Fruit fly (Drosophila melanogaster) whole organism, prepupa: ENCODE data around the gene CG31883.

Experiments
- Blimp-1 ChIP-seq: fragments of 200-800 bp; sonication (Bioruptor generic); optimal IDR thresholded peaks from 3 replicates; lab custom pipeline; 2017; ENCODE audit warnings: missing biosample characterization, missing genetic modification characterization, mild to moderate bottlenecking, moderate library complexity, missing genetic modification reagents
- CG6792 ChIP-seq: fragments of 200-800 bp; sonication (Bioruptor generic); optimal IDR thresholded peaks from 3 replicates; lab custom pipeline; 2016; ENCODE audit warnings: missing biosample characterization, missing genetic modification characterization
- CG6854 ChIP-seq: fragments of 200-800 bp; sonication (Bioruptor generic); optimal IDR thresholded peaks from 2 replicates; lab custom pipeline; 2017; ENCODE audit warnings: missing biosample characterization, mild to moderate bottlenecking, missing genetic modification characterization
- CG9139 ChIP-seq: fragments of 200-800 bp; sonication (Bioruptor generic); optimal IDR thresholded peaks from 3 replicates; lab custom pipeline; 2017; ENCODE audit warnings: missing biosample characterization, mild to moderate bottlenecking, missing genetic modification characterization
- Ets96B ChIP-seq: fragments of 200-800 bp; optimal IDR thresholded peaks from 2 replicates; lab custom pipeline; 2019; ENCODE audit warnings: missing biosample characterization, mild to moderate bottlenecking, missing genetic modification characterization, moderate library complexity
- Gug ChIP-seq: fragments of 200-800 bp; sonication (Bioruptor generic); IDR thresholded peaks from 2 replicates; pipeline ENCODE4 v1.3.6; 2022; ENCODE audit warnings: missing biosample characterization, missing genetic modification characterization
- Lpt ChIP-seq: fragments of 200-800 bp; sonication (Bioruptor generic); optimal IDR thresholded peaks from 3 replicates; lab custom pipeline; 2016; ENCODE audit warnings: missing biosample characterization, missing genetic modification characterization
- OdsH ChIP-seq: fragments of 200-800 bp; sonication (Bioruptor generic); optimal IDR thresholded peaks from 3 replicates; lab custom pipeline; 2016; ENCODE audit warnings: missing biosample characterization, missing genetic modification characterization
- Smox ChIP-seq: fragments of 200-800 bp; sonication (Bioruptor generic); optimal IDR thresholded peaks from 3 replicates; lab custom pipeline; 2016; ENCODE audit warnings: missing biosample characterization, missing genetic modification characterization
- fkh ChIP-seq: fragments of 200-800 bp; sonication (Bioruptor generic); optimal IDR thresholded peaks from 3 replicates; lab custom pipeline; 2017; ENCODE audit warnings: missing biosample characterization, mild to moderate bottlenecking, missing genetic modification characterization, moderate library complexity
- salr ChIP-seq, 2 experiments: fragments of 200-800 bp; sonication (Bioruptor generic); optimal IDR thresholded peaks; 3 replicates each; lab custom pipeline; 2016 to 2018; ENCODE audit warnings: missing biosample characterization in 2 of 2, missing genetic modification characterization in 2 of 2, mild to moderate bottlenecking in 1 of 2
- spab ChIP-seq: fragments of 200-800 bp; sonication (Bioruptor generic); optimal IDR thresholded peaks from 2 replicates; lab custom pipeline; 2017; ENCODE audit warnings: missing biosample characterization, mild to moderate bottlenecking, missing genetic modification characterization, missing genetic modification reagents
- svp ChIP-seq: fragments of 200-800 bp; sonication (Bioruptor generic); peaks from one replicate; lab custom pipeline; 2016; ENCODE audit warnings: missing biosample characterization, missing genetic modification characterization

- TF ChIP-seq CG6854 (no peak), OdsH (GFP tag; lab: Kevin White, UChicago) (no peak), Gug (no peak), Smox (GFP tag; lab: Kevin White, UChicago) (no peak), CG6792 (GFP tag; lab: Kevin White, UChicago) (no peak), Lpt (GFP tag; lab: Kevin White, UChicago) (no peak), fkh (GFP tag; lab: Kevin White, UChicago) (no peak), svp (GFP tag; lab: Kevin White, UChicago) (no peak), spab (GFP tag; lab: Kevin White, UChicago) (no peak), Blimp-1 (GFP tag; lab: Kevin White, UChicago) (no peak), CG9139 (GFP tag; lab: Kevin White, UChicago) (no peak), salr (GFP tag; optimal IDR thresholded peaks at IDR 0.05; lab: Kevin White, UChicago) (no peak), Ets96B (tag; lab: Kevin White, UChicago) (no peak)
These were observed 37.1 kb downstream of the CG31883 start, which contains the start of gene CG46468 for dm6 chr2L:9565387-9565786.
